Worm (Caenorhabditis elegans) whole organism, L2 larva: ENCODE measurements around the gene T05H10.4.

Source experiments
- ceh-16 ChIP-seq: fragments of 150-350 bp; optimal IDR thresholded peaks from 2 replicates; lab custom pipeline; 2014; ENCODE audit warnings: missing biosample characterization, missing genetic modification characterization
- egl-27 ChIP-seq: sonication (generic microtip); optimal IDR thresholded peaks from 3 replicates; lab custom pipeline; 2017; ENCODE audit warnings: missing biosample characterization, missing genetic modification reagents, missing genetic modification characterization
- elt-1 ChIP-seq: fragments of 150-350 bp; optimal IDR thresholded peaks from 2 replicates; lab custom pipeline; 2014; ENCODE audit warnings: missing biosample characterization, missing genetic modification characterization
- lsy-2 ChIP-seq, 2 experiments: fragments of 150-350 bp in 1 of 2; sonication (generic microtip) in 1 of 2; optimal IDR thresholded peaks; 2 replicates each; lab custom pipeline; 2014 to 2017; ENCODE audit warnings: missing biosample characterization in 2 of 2, missing genetic modification characterization in 2 of 2
- mab-5 ChIP-seq: fragments of 150-350 bp; optimal IDR thresholded peaks from 2 replicates; lab custom pipeline; 2014; ENCODE audit warnings: missing biosample characterization, missing genetic modification characterization
- mdl-1 ChIP-seq, 2 experiments: fragments of 150-350 bp in 1 of 2; sonication (generic microtip) in 1 of 2; optimal IDR thresholded peaks; 2 replicates each; lab custom pipeline; 2017; ENCODE audit warnings: missing biosample characterization in 2 of 2, missing genetic modification characterization in 2 of 2
- nhr-12 ChIP-seq: fragments of 150-350 bp; optimal IDR thresholded peaks from 2 replicates; lab custom pipeline; 2014; ENCODE audit warnings: missing biosample characterization, missing genetic modification characterization
- nhr-6 ChIP-seq: fragments of 150-350 bp; optimal IDR thresholded peaks from 2 replicates; lab custom pipeline; 2014; ENCODE audit warnings: missing biosample characterization, missing genetic modification characterization
- snpc-4 ChIP-seq: fragments of 150-350 bp; optimal IDR thresholded peaks from 2 replicates; lab custom pipeline; 2014; ENCODE audit warnings: missing biosample characterization, missing genetic modification characterization
- unc-39 ChIP-seq: fragments of 150-350 bp; optimal IDR thresholded peaks from 2 replicates; lab custom pipeline; 2014; ENCODE audit warnings: missing biosample characterization, missing genetic modification characterization
- zag-1 ChIP-seq: fragments of 150-350 bp; optimal IDR thresholded peaks from 2 replicates; lab custom pipeline; 2014; ENCODE audit warnings: missing biosample characterization, missing genetic modification characterization
- ztf-11 ChIP-seq: sonication (generic microtip); optimal IDR thresholded peaks from 2 replicates; lab custom pipeline; 2017; ENCODE audit warnings: missing biosample characterization, missing genetic modification characterization

- TF ChIP-seq elt-1, result no peak
- no peak for TF ChIP-seq nhr-12 (tag; lab: Kevin White, UChicago)
- no peak for TF ChIP-seq ceh-16 (tag; lab: Kevin White, UChicago)
- TF ChIP-seq snpc-4, result no peak
- no peak for TF ChIP-seq zag-1 (tag; lab: Kevin White, UChicago)
- TF ChIP-seq mdl-1 (tag; optimal IDR thresholded peaks at IDR 0.05; lab: Kevin White, UChicago), result no peak
- no peak for TF ChIP-seq lsy-2 (tag; optimal IDR thresholded peaks at IDR 0.05; lab: Kevin White, UChicago)
- TF ChIP-seq unc-39, result no peak
- no peak for TF ChIP-seq egl-27 (tag; lab: Kevin White, UChicago)
- TF ChIP-seq ztf-11, result no peak
- no peak for TF ChIP-seq mab-5 (tag; lab: Kevin White, UChicago)
- no peak for TF ChIP-seq nhr-6
Measured at ce11 chrII:8008334-8008733, 44.6 kb upstream of the T05H10.4 start, which contains the start of gene glna-2.
